Fruit fly (Drosophila melanogaster): ENCODE data around the gene Bulli.

- no peak for TF ChIP-seq Ravus (GFP tag; IDR thresholded peaks at IDR 0.05)
- no peak for TF ChIP-seq croc (GFP tag; conservative IDR thresholded peaks at IDR 0.05)
- TF ChIP-seq nerfin-1 (tag; optimal IDR thresholded peaks at IDR 0.05): no peak
- no peak for TF ChIP-seq Sin3A (optimal IDR thresholded peaks at IDR 0.05)
- TF ChIP-seq ERR (GFP tag; optimal IDR thresholded peaks at IDR 0.05): no peak
- TF ChIP-seq zfh2 (GFP tag; optimal IDR thresholded peaks at IDR 0.05): no peak
- TF ChIP-seq ci (GFP tag; IDR thresholded peaks at IDR 0.05): no peak
- no peak for TF ChIP-seq CG10959 (GFP tag; IDR thresholded peaks at IDR 0.05)
- no peak for TF ChIP-seq CG7839 (tag; optimal IDR thresholded peaks at IDR 0.05)
These were observed 12.0 kb downstream of the Bulli start for dm6 chr3L:6500470-6500869.

All from whole organism, embryonic.